Worm (Caenorhabditis elegans): Measurements from ENCODE around the gene tag-267.
A peak's percentile ranks its signal among the peaks of the same experiment; 100 is the strongest.

ce11 chrIII:668303-668893 lies 27.8 kb downstream of the tag-267 start, which contains the start of gene W02B3.3:
- TF ChIP-seq zag-1 (tag; optimal IDR thresholded peaks at IDR 0.05) (no peak), lin-13 (GFP tag; optimal IDR thresholded peaks at IDR 0.05) (peak; percentile 8), ztf-11 (tag; optimal IDR thresholded peaks at IDR 0.05) (no peak), unc-98 (GFP tag; IDR thresholded peaks at IDR 0.05) (no peak)

Data from whole organism, L1 larva.